Fruit fly (Drosophila melanogaster) whole organism, wandering third instar larva: Measurements from ENCODE around the gene CG11583.

Experiments
- Abd-B ChIP-seq: fragments of >200 bp; optimal IDR thresholded peaks from 2 replicates; lab custom pipeline; 2017; ENCODE audit warnings: missing biosample characterization, missing genetic modification characterization
- CG32264 ChIP-seq: fragments of 200-800 bp; sonication (Bioruptor generic); optimal IDR thresholded peaks from 2 replicates; lab custom pipeline; 2016; ENCODE audit warnings: missing biosample characterization, missing genetic modification characterization
- CG9705 ChIP-seq: fragments of 200-800 bp; sonication (Bioruptor generic); optimal IDR thresholded peaks from 2 replicates; lab custom pipeline; 2018; ENCODE audit warnings: missing biosample characterization, mild to moderate bottlenecking, missing genetic modification characterization
- CrebA ChIP-seq: fragments of 200-800 bp; sonication (Bioruptor generic); optimal IDR thresholded peaks from 2 replicates; lab custom pipeline; 2016; ENCODE audit warnings: missing biosample characterization, mild to moderate bottlenecking, missing genetic modification characterization, borderline replicate concordance
- Dfd ChIP-seq: fragments of >200 bp; optimal IDR thresholded peaks from 2 replicates; lab custom pipeline; 2017; ENCODE audit warnings: missing biosample characterization, missing genetic modification characterization
- Dif ChIP-seq: fragments of 200-275, 200-300 bp; sonication (Bioruptor generic); optimal IDR thresholded peaks from 2 replicates; lab custom pipeline; 2018; ENCODE audit warnings: missing biosample characterization, missing genetic modification characterization; ENCODE audit not compliant: partially characterized antibody
- GATAd ChIP-seq: sonication (Bioruptor generic); optimal IDR thresholded peaks from 2 replicates; lab custom pipeline; 2016; ENCODE audit warnings: missing biosample characterization, missing genetic modification characterization
- HLH106 ChIP-seq: fragments of 200-800 bp; optimal IDR thresholded peaks from 3 replicates; lab custom pipeline; 2019; ENCODE audit warnings: missing biosample characterization, mild to moderate bottlenecking, missing genetic modification characterization, moderate library complexity
- Hnf4 ChIP-seq: fragments of 200-800 bp; sonication (Bioruptor generic); optimal IDR thresholded peaks from 2 replicates; lab custom pipeline; 2016; ENCODE audit warnings: missing biosample characterization, mild to moderate bottlenecking, missing genetic modification characterization
- Hr78 ChIP-seq: fragments of >200 bp; optimal IDR thresholded peaks from 2 replicates; lab custom pipeline; 2017; ENCODE audit warnings: missing biosample characterization, missing genetic modification characterization
- Hr83 ChIP-seq: fragments of 200-300 bp; sonication (Bioruptor generic); optimal IDR thresholded peaks from 2 replicates; lab custom pipeline; 2016; ENCODE audit warnings: missing biosample characterization, mild to moderate bottlenecking, missing genetic modification characterization, moderate library complexity; ENCODE audit not compliant: poor library complexity, severe bottlenecking
- Jra ChIP-seq: sonication (Bioruptor generic); optimal IDR thresholded peaks from 2 replicates; lab custom pipeline; 2016; ENCODE audit warnings: missing biosample characterization, missing genetic modification characterization
- Mio ChIP-seq: sonication (Bioruptor generic); optimal IDR thresholded peaks from 2 replicates; lab custom pipeline; 2016; ENCODE audit warnings: missing biosample characterization, missing genetic modification characterization
- Myc ChIP-seq: fragments of >200 bp; optimal IDR thresholded peaks from 2 replicates; lab custom pipeline; 2017
- N ChIP-seq: fragments of >200 bp; optimal IDR thresholded peaks from 2 replicates; lab custom pipeline; 2018; ENCODE audit warnings: missing biosample characterization, missing external identifiers, missing genetic modification characterization
- OdsH ChIP-seq: fragments of 200-800 bp; sonication (Bioruptor generic); optimal IDR thresholded peaks from 2 replicates; lab custom pipeline; 2016; ENCODE audit warnings: missing biosample characterization, mild to moderate bottlenecking, missing genetic modification characterization
- Rel ChIP-seq, 2 experiments: fragments of 200-800 bp; sonication (Bioruptor generic) in 1 of 2; optimal IDR thresholded peaks; 2 replicates in 1 of 2; 3 replicates in 1 of 2; lab custom pipeline; 2016 to 2019; ENCODE audit warnings: mild to moderate bottlenecking in 2 of 2, missing biosample characterization in 2 of 2, missing genetic modification characterization in 2 of 2, moderate library complexity in 1 of 2
- Sp1 ChIP-seq: fragments of 200-800 bp; sonication (Bioruptor generic); optimal IDR thresholded peaks from 3 replicates; lab custom pipeline; 2019; ENCODE audit warnings: missing biosample characterization, mild to moderate bottlenecking, missing genetic modification characterization, moderate library complexity
- Vsx2 ChIP-seq: fragments of 200-300, 225-300 bp; sonication (Bioruptor generic); optimal IDR thresholded peaks from 2 replicates; lab custom pipeline; 2018; ENCODE audit warnings: missing biosample characterization, missing genetic modification characterization; ENCODE audit not compliant: partially characterized antibody
- br ChIP-seq: fragments of 200-800 bp; sonication (Bioruptor generic); optimal IDR thresholded peaks from 2 replicates; lab custom pipeline; 2016; ENCODE audit warnings: missing biosample characterization, missing genetic modification characterization
- brk ChIP-seq: fragments of 200-800 bp; sonication (Bioruptor generic); optimal IDR thresholded peaks from 2 replicates; lab custom pipeline; 2016; ENCODE audit warnings: missing biosample characterization, mild to moderate bottlenecking, missing genetic modification characterization
- dl ChIP-seq, 2 experiments: fragments of 175-275, 200-275 bp in 1 of 2; fragments of 200-275 bp in 1 of 2; sonication (Bioruptor generic); optimal IDR thresholded peaks; lab custom pipeline; 2018; ENCODE audit warnings: mild to moderate bottlenecking in 2 of 2, missing biosample characterization in 2 of 2, missing genetic modification characterization in 2 of 2, moderate library complexity in 2 of 2; ENCODE audit not compliant: partially characterized antibody in 2 of 2, insufficient read depth in 1 of 2
- dmrt93B ChIP-seq: fragments of 200-800 bp; sonication (Bioruptor generic); optimal IDR thresholded peaks from 2 replicates; lab custom pipeline; 2018; ENCODE audit warnings: missing biosample characterization, mild to moderate bottlenecking, missing genetic modification characterization
- dsf ChIP-seq: sonication (Bioruptor generic); optimal IDR thresholded peaks from 2 replicates; lab custom pipeline; 2016; ENCODE audit warnings: missing biosample characterization, missing genetic modification characterization, borderline replicate concordance
- ey ChIP-seq: fragments of 200-800 bp; sonication (Bioruptor generic); optimal IDR thresholded peaks from 2 replicates; lab custom pipeline; 2016; ENCODE audit warnings: missing biosample characterization, missing genetic modification characterization
- foxo ChIP-seq, 2 experiments: fragments of 200-800 bp; sonication (Bioruptor generic); optimal IDR thresholded peaks; 2 replicates in 1 of 2; 3 replicates in 1 of 2; lab custom pipeline; 2016 to 2017; ENCODE audit warnings: missing biosample characterization in 2 of 2, missing genetic modification characterization in 2 of 2
- fru ChIP-seq: fragments of 200-800 bp; sonication (Bioruptor generic); optimal IDR thresholded peaks from 3 replicates; lab custom pipeline; 2016; ENCODE audit warnings: missing biosample characterization, mild to moderate bottlenecking, missing genetic modification characterization
- h ChIP-seq: fragments of 200-800 bp; sonication (Bioruptor generic); optimal IDR thresholded peaks from 3 replicates; lab custom pipeline; 2016; ENCODE audit warnings: missing biosample characterization, mild to moderate bottlenecking, missing genetic modification characterization
- jim ChIP-seq: fragments of 175-275, 200-325 bp; sonication (Bioruptor generic); optimal IDR thresholded peaks from 2 replicates; lab custom pipeline; 2016; ENCODE audit warnings: missing biosample characterization, mild to moderate bottlenecking, missing genetic modification characterization
- lola ChIP-seq: fragments of >200 bp; optimal IDR thresholded peaks from 2 replicates; lab custom pipeline; 2017; ENCODE audit warnings: missing biosample characterization, missing genetic modification characterization
- pan ChIP-seq: fragments of >200 bp; optimal IDR thresholded peaks from 2 replicates; lab custom pipeline; 2017
- psq ChIP-seq: fragments of 200-800 bp; sonication (Bioruptor generic); optimal IDR thresholded peaks from 3 replicates; lab custom pipeline; 2017; ENCODE audit warnings: missing biosample characterization, mild to moderate bottlenecking, missing genetic modification characterization, moderate library complexity
- rgr ChIP-seq: fragments of 200-800 bp; sonication (Bioruptor generic); optimal IDR thresholded peaks from 3 replicates; lab custom pipeline; 2016; ENCODE audit warnings: missing biosample characterization, mild to moderate bottlenecking, missing genetic modification characterization
- sage ChIP-seq: fragments of 200-800 bp; sonication (Bioruptor generic); optimal IDR thresholded peaks from 2 replicates; lab custom pipeline; 2016; ENCODE audit warnings: missing biosample characterization, mild to moderate bottlenecking, missing genetic modification characterization
- sv ChIP-seq: fragments of 200-800 bp; sonication (Bioruptor generic); optimal IDR thresholded peaks from 3 replicates; lab custom pipeline; 2016; ENCODE audit warnings: missing biosample characterization, missing genetic modification characterization
- tai ChIP-seq: sonication (Bioruptor generic); optimal IDR thresholded peaks from 2 replicates; lab custom pipeline; 2016; ENCODE audit warnings: missing biosample characterization, missing genetic modification characterization
- usp ChIP-seq: fragments of >200 bp; optimal IDR thresholded peaks from 2 replicates; lab custom pipeline; 2017; ENCODE audit warnings: missing biosample characterization, missing genetic modification characterization
- woc ChIP-seq: sonication (Bioruptor generic); optimal IDR thresholded peaks from 2 replicates; lab custom pipeline; 2016; ENCODE audit warnings: missing biosample characterization, mild to moderate bottlenecking, missing genetic modification characterization

The CG11583 gene

DNA sequence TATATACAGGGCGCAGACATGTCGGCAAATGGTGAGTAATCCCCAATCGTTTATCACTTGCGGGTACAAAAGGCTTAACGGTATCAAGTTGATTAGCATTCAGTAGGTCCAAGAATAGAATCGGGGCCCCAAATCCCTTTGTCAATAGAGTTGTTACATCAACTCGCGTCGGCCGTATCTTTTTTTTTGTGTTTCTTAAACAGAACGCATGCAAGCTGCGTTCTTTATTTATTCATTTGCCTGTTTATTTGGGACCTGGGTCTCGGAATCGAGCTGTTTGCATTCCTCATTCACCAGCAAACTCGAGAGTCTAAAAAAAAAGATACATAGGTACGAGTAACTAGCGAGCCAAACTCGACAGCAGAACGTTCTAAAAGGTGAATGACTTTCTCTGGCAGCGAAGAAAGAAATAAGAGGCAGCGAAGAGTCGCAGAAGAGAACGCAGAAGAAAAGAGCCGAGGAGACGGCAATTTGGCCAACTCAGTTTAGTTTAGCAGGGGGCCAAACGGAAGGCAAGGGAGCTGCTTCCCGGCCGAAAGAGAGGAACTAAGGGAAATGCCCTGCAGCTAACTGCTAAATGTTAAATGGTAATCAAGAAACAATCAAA is 10.3 kb downstream of the CG11583 start:
- peak; percentile 10 for TF ChIP-seq psq (GFP tag; lab: Kevin White, UChicago)
- TF ChIP-seq GATAd (GFP tag; lab: Kevin White, UChicago): no peak

DNA sequence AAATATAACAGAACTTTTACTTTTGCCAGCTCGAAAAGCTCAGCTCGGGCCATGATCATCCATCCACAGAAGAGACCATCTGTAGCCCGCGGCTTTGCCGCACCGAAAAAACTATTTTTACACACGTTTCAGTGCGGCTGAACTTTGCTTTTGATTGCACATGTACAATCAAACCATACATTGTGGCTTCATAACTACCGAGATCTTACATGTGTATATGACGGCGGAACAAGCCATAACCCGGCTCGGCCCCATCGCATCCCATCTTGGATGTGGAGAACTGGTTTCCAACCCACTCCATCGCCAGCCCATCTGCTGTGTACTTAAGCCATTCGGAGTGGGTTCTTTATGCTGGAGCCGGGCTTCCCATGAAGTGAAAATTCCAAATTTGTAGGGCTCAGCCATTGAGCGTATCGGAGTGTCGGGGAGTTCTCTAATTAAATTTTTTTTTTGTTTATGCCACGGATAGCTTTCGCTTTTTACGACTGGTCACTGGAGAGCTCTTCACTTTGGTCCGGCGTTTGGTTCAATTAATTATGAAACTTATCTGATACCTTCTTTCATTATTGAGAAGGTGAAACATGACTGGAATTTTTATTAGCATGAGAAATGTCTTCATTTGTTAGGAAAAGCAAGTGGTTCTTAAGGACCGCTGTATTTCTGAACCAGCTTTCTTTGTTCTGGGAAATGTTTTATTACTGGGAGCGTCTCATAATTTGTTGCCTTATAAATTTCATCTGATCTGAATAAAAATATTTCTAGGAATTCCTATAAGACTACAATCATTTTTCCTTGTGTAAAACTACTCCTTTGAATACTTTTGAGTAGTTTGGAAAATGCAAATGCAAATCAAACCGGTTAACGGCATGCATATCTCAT is 11.4 kb downstream of the CG11583 start:
- no peak for TF ChIP-seq Rel (GFP tag; optimal IDR thresholded peaks at IDR 0.05; lab: Kevin White, UChicago)
- TF ChIP-seq Rel (tag; optimal IDR thresholded peaks at IDR 0.05; lab: Kevin White, UChicago): peak; percentile 1
- no peak for TF ChIP-seq br
- no peak for TF ChIP-seq Mio (GFP tag; lab: Kevin White, UChicago)
- no peak for TF ChIP-seq ey
- TF ChIP-seq HLH106 (tag; lab: Kevin White, UChicago): no peak
- no peak for TF ChIP-seq dmrt93B (GFP tag; lab: Kevin White, UChicago)

- TF ChIP-seq dmrt93B (GFP tag; lab: Kevin White, UChicago) (peak; percentile 75), Hr78 (GFP tag; lab: Kevin White, UChicago) (no peak), fru (peak; percentile 71), brk (peak; percentile 55), N (GFP tag; lab: Kevin White, UChicago) (no peak), h (peak; percentile 83), usp (GFP tag; lab: Kevin White, UChicago) (no peak), Abd-B (no peak), foxo (GFP tag; optimal IDR thresholded peaks at IDR 0.05; lab: Kevin White, UChicago) (peak in 1 of 2 experiments; percentile 86), woc (peak; percentile 53), dsf (no peak), Dif (GFP tag; lab: Kevin White, UChicago) (no peak), tai (GFP tag; lab: Kevin White, UChicago) (no peak), lola (GFP tag; lab: Kevin White, UChicago) (no peak), sv (peak; percentile 3), Rel (GFP tag; optimal IDR thresholded peaks at IDR 0.05; lab: Kevin White, UChicago) (peak; percentile 50), Rel (tag; optimal IDR thresholded peaks at IDR 0.05; lab: Kevin White, UChicago) (peak; percentile 63), HLH106 (tag; lab: Kevin White, UChicago) (peak; percentile 90), GATAd (GFP tag; lab: Kevin White, UChicago) (no peak), rgr (GFP tag; lab: Kevin White, UChicago) (peak; percentile 79), Vsx2 (GFP tag; lab: Kevin White, UChicago) (no peak), Myc (lab: Kevin White, UChicago) (no peak), Sp1 (GFP tag; lab: Kevin White, UChicago) (peak; percentile 90), dl (GFP tag; optimal IDR thresholded peaks at IDR 0.05; lab: Kevin White, UChicago; ENCODE audit: insufficient read depth in 1 of 2, partially characterized antibody in 2 of 2) (no peak), Dfd (GFP tag; lab: Kevin White, UChicago) (no peak), sage (peak; percentile 47), psq (GFP tag; lab: Kevin White, UChicago) (peak; percentile 75), CG9705 (GFP tag; lab: Kevin White, UChicago) (peak; percentile 61), br (peak; percentile 56), Mio (GFP tag; lab: Kevin White, UChicago) (no peak), Hnf4 (GFP tag; lab: Kevin White, UChicago) (peak; percentile 52), CrebA (GFP tag; lab: Kevin White, UChicago) (no peak), Hr83 (GFP tag; lab: Kevin White, UChicago) (no peak), CG32264 (GFP tag; lab: Kevin White, UChicago) (no peak), ey (peak; percentile 55), jim (GFP tag; lab: Kevin White, UChicago) (no peak), pan (no peak), Jra (GFP tag; lab: Kevin White, UChicago) (no peak), OdsH (GFP tag; lab: Kevin White, UChicago) (peak; percentile 86)
Observed at dm6 chr3L:4269920-4270319, 12.7 kb downstream of the CG11583 start.
